Worm (Caenorhabditis elegans) whole organism, mixed stage, embryonic: ENCODE measurements around the gene F53C3.4.

Experiments used
- M03D4.4 ChIP-seq: sonication (generic microtip); optimal IDR thresholded peaks from 2 replicates; lab custom pipeline; 2017; ENCODE audit warnings: mild to moderate bottlenecking, missing genetic modification characterization, missing compliant biosample characterization
- blmp-1 ChIP-seq: fragments of 150-350 bp; optimal IDR thresholded peaks from 2 replicates; lab custom pipeline; 2014; ENCODE audit warnings: missing biosample characterization, missing genetic modification characterization
- ceh-39 ChIP-seq: fragments of 150-350 bp; optimal IDR thresholded peaks from 2 replicates; lab custom pipeline; 2014; ENCODE audit warnings: missing biosample characterization, missing genetic modification characterization
- ceh-43 ChIP-seq: fragments of 200-800 bp; sonication (Bioruptor generic); optimal IDR thresholded peaks from 2 replicates; lab custom pipeline; 2018; ENCODE audit warnings: mild to moderate bottlenecking, missing genetic modification characterization, moderate library complexity, missing compliant biosample characterization
- ces-1 ChIP-seq: fragments of 150-350 bp; optimal IDR thresholded peaks from 2 replicates; lab custom pipeline; 2014; ENCODE audit warnings: missing biosample characterization, missing genetic modification reagents, missing genetic modification characterization
- cnd-1 ChIP-seq: fragments of 200-800 bp; sonication (Bioruptor generic); optimal IDR thresholded peaks from 2 replicates; lab custom pipeline; 2018; ENCODE audit warnings: mild to moderate bottlenecking, missing genetic modification characterization, missing compliant biosample characterization
- drap-1 ChIP-seq: fragments of 200-800 bp; sonication (Bioruptor generic); optimal IDR thresholded peaks from 3 replicates; lab custom pipeline; 2018; ENCODE audit warnings: mild to moderate bottlenecking, missing genetic modification characterization, missing compliant biosample characterization
- elt-1 ChIP-seq: sonication (generic microtip); optimal IDR thresholded peaks from 2 replicates; lab custom pipeline; 2017; ENCODE audit warnings: missing genetic modification characterization, mild to moderate bottlenecking, missing compliant biosample characterization, antibody characterized with exemption, moderate library complexity, borderline replicate concordance; ENCODE audit not compliant: insufficient read depth
- elt-3 ChIP-seq: fragments of 150-350 bp; optimal IDR thresholded peaks from 2 replicates; lab custom pipeline; 2014; ENCODE audit warnings: missing biosample characterization, missing genetic modification characterization
- flh-1 ChIP-seq: fragments of 200-800 bp; sonication (Bioruptor generic); optimal IDR thresholded peaks from 2 replicates; lab custom pipeline; 2018; ENCODE audit warnings: mild to moderate bottlenecking, missing genetic modification characterization, moderate library complexity, missing compliant biosample characterization
- hlh-1 ChIP-seq: fragments of 150-350 bp; optimal IDR thresholded peaks from 2 replicates; lab custom pipeline; 2014; ENCODE audit warnings: missing biosample characterization, missing genetic modification reagents, missing genetic modification characterization
- lin-13 ChIP-seq: fragments of 150-350 bp; optimal IDR thresholded peaks from 2 replicates; lab custom pipeline; 2014; ENCODE audit warnings: missing biosample characterization, missing genetic modification characterization
- lin-32 ChIP-seq: fragments of 200-800 bp; sonication (Bioruptor generic); optimal IDR thresholded peaks from 2 replicates; lab custom pipeline; 2018; ENCODE audit warnings: mild to moderate bottlenecking, missing genetic modification characterization, missing compliant biosample characterization
- lsy-2 ChIP-seq: fragments of 150-350 bp; optimal IDR thresholded peaks from 2 replicates; lab custom pipeline; 2014; ENCODE audit warnings: missing biosample characterization, missing genetic modification characterization
- mab-5 ChIP-seq: fragments of 150-350 bp; optimal IDR thresholded peaks from 2 replicates; lab custom pipeline; 2014; ENCODE audit warnings: missing biosample characterization, missing genetic modification characterization
- mep-1 ChIP-seq: fragments of 150-350 bp; optimal IDR thresholded peaks from 2 replicates; lab custom pipeline; 2017; ENCODE audit warnings: missing biosample characterization, missing genetic modification reagents, missing genetic modification characterization, inconsistent platforms
- mls-2 ChIP-seq: sonication (generic microtip); optimal IDR thresholded peaks from 2 replicates; lab custom pipeline; 2016; ENCODE audit warnings: mild to moderate bottlenecking, missing genetic modification characterization, moderate library complexity, missing compliant biosample characterization
- nhr-12 ChIP-seq: fragments of 150-350 bp; optimal IDR thresholded peaks from 2 replicates; lab custom pipeline; 2014; ENCODE audit warnings: missing biosample characterization, missing genetic modification characterization
- nhr-2 ChIP-seq: fragments of 150-350 bp; optimal IDR thresholded peaks from 2 replicates; lab custom pipeline; 2014; ENCODE audit warnings: missing biosample characterization, missing genetic modification characterization
- nhr-237 ChIP-seq: fragments of 150-350 bp; optimal IDR thresholded peaks from 2 replicates; lab custom pipeline; 2014; ENCODE audit warnings: missing biosample characterization, missing genetic modification characterization
- nhr-28 ChIP-seq: fragments of 150-350 bp; optimal IDR thresholded peaks from 2 replicates; lab custom pipeline; 2014; ENCODE audit warnings: missing biosample characterization, missing genetic modification characterization
- nhr-76 ChIP-seq: sonication (generic microtip); optimal IDR thresholded peaks from 2 replicates; lab custom pipeline; 2017; ENCODE audit warnings: missing biosample characterization, missing genetic modification characterization
- sem-2 ChIP-seq: fragments of 200-800 bp; sonication (Bioruptor generic); optimal IDR thresholded peaks from 2 replicates; lab custom pipeline; 2018; ENCODE audit warnings: mild to moderate bottlenecking, missing genetic modification characterization, missing compliant biosample characterization
- snpc-4 ChIP-seq: fragments of 150-350 bp; optimal IDR thresholded peaks from 2 replicates; lab custom pipeline; 2014; ENCODE audit warnings: missing biosample characterization, missing genetic modification characterization
- sptf-1 ChIP-seq: sonication (generic microtip); optimal IDR thresholded peaks from 2 replicates; lab custom pipeline; 2017; ENCODE audit warnings: mild to moderate bottlenecking, missing genetic modification characterization, moderate library complexity, missing compliant biosample characterization
- tbx-8 ChIP-seq: fragments of 200-800 bp; sonication (Bioruptor generic); optimal IDR thresholded peaks from 2 replicates; lab custom pipeline; 2018; ENCODE audit warnings: mild to moderate bottlenecking, missing genetic modification characterization, moderate library complexity, missing compliant biosample characterization
- unc-120 ChIP-seq: sonication (generic microtip); optimal IDR thresholded peaks from 2 replicates; lab custom pipeline; 2017; ENCODE audit warnings: missing genetic modification characterization, missing compliant biosample characterization; ENCODE audit not compliant: poor library complexity, severe bottlenecking
- unc-39 ChIP-seq: fragments of 150-350 bp; optimal IDR thresholded peaks from 2 replicates; lab custom pipeline; 2014; ENCODE audit warnings: missing biosample characterization, missing genetic modification characterization
- unc-62 ChIP-seq: fragments of 150-350 bp; optimal IDR thresholded peaks from 2 replicates; lab custom pipeline; 2014; ENCODE audit warnings: missing biosample characterization, missing genetic modification reagents, missing genetic modification characterization
- zip-8 ChIP-seq: fragments of 150-350 bp; optimal IDR thresholded peaks from 2 replicates; lab custom pipeline; 2014; ENCODE audit warnings: missing biosample characterization, missing genetic modification characterization
- ztf-11 ChIP-seq: fragments of 150-350 bp; optimal IDR thresholded peaks from 2 replicates; lab custom pipeline; 2014; ENCODE audit warnings: missing biosample characterization, missing genetic modification characterization

The F53C3.4 gene

DNA sequence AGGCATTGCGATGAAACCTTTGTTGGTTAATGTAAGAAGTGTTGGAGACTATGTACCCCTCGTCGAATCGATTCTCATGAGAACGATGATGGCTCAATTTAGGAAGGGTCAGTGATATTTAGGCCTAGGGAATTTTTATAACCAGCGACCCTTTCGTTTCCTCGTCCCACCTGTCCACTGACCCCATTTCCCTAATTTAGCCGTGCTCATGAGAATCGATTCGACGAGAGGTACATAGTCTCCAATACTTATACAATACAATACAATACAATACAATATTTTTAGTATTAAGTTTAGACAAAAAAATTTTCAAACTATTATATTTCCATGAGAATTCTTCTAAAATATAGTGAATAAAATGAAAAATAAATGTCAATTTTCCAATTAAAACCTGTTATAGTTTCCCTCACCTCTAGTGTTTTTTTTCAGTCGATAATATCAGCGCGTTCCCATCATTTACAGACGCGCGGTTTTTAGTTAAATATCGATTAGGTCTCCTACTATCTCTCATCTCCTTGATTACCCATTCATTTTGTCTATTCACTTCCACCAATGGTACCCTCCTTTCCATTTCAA, 5.5 kb downstream of the F53C3.4 start, which contains the start of the genes F53C3.11 and fbxb-103:
TSS of gene F53C3.11 (minus strand) at position 101 of the 576 bp plus-strand sequence.
TSS of gene fbxb-103 (plus strand) at position 526 of the 576 bp plus-strand sequence.
- TF ChIP-seq blmp-1 (tag; lab: Kevin White, UChicago) (no peak), ceh-43 (GFP tag; lab: Kevin White, UChicago) (no peak), hlh-1 (tag; lab: Kevin White, UChicago) (no peak), ces-1 (GFP tag; lab: Kevin White, UChicago) (no peak), flh-1 (no peak), unc-62 (GFP tag; lab: Kevin White, UChicago) (no peak), unc-39 (no peak), zip-8 (tag; lab: Kevin White, UChicago) (no peak), ztf-11 (tag; lab: Kevin White, UChicago) (no peak), lin-32 (GFP tag; lab: Kevin White, UChicago) (no peak), unc-120 (no peak), sptf-1 (tag; lab: Kevin White, UChicago) (no peak), snpc-4 (no peak), nhr-2 (tag; lab: Kevin White, UChicago) (no peak), mep-1 (tag; lab: Kevin White, UChicago) (no peak), cnd-1 (no peak), elt-1 (tag; lab: Kevin White, UChicago) (no peak), mls-2 (tag; lab: Kevin White, UChicago) (no peak), lsy-2 (tag; lab: Kevin White, UChicago) (no peak)

DNA sequence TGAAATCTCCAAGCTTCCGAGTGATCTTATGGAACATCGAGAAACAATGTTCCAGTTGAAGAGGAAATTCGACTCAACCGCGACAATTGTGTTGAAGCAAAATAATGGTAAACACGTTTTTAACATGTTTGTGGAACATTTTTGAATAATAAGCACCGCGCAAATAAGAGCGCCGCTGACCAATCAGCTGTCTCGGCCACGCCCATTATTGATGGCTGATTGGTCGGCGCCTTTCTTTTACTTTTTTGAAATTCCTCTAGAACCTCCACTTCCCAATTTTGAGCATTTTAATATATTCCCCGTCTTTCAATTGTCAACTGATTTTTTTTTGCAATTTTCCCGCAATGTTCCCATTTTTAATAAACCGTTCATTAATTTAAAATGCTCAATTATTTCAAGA, 6.9 kb downstream of the F53C3.4 start:
- no peak for TF ChIP-seq unc-62 (GFP tag; lab: Kevin White, UChicago)
- TF ChIP-seq blmp-1 (tag; lab: Kevin White, UChicago) = no peak
- TF ChIP-seq flh-1 = no peak
- TF ChIP-seq sem-2 (GFP tag; lab: Kevin White, UChicago) = no peak
- no peak for TF ChIP-seq ztf-11 (tag; lab: Kevin White, UChicago)
- TF ChIP-seq zip-8 (tag; lab: Kevin White, UChicago) = no peak
- TF ChIP-seq ceh-39 (tag; lab: Kevin White, UChicago) = no peak
- TF ChIP-seq nhr-12 = no peak
- no peak for TF ChIP-seq elt-3 (tag; lab: Kevin White, UChicago)
- no peak for TF ChIP-seq mab-5 (tag; lab: Kevin White, UChicago)
- TF ChIP-seq ceh-43 (GFP tag; lab: Kevin White, UChicago) = no peak

DNA sequence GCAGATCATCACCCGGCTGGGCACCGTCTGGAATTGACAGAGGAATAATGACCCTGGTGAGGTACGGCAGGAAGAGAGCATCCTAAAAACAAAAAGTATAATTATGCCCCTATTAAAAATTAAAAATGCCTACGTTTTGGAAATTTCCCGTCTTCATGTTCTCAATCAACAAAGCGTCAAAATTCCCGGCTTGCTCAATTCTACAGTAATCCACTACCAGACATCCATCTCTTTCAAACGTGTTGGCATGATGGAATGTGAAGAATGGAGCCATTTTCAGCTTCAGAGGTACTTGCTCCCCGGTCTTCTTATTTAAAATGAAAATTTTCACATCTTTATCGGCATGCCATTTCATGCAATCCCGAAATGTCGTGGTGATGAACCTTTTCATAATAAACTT, 8.1 kb downstream of the F53C3.4 start:
- TF ChIP-seq nhr-28 (tag; lab: Kevin White, UChicago) = no peak
- no peak for TF ChIP-seq lin-13 (tag; lab: Kevin White, UChicago)
- no peak for TF ChIP-seq sem-2 (GFP tag; lab: Kevin White, UChicago)
- TF ChIP-seq mls-2 (tag; lab: Kevin White, UChicago) = no peak
- no peak for TF ChIP-seq lsy-2 (tag; lab: Kevin White, UChicago)
- no peak for TF ChIP-seq hlh-1 (tag; lab: Kevin White, UChicago)
- no peak for TF ChIP-seq drap-1 (GFP tag; lab: Kevin White, UChicago)
- TF ChIP-seq nhr-76 (tag; lab: Kevin White, UChicago) = no peak
- no peak for TF ChIP-seq cnd-1
- TF ChIP-seq nhr-237 = no peak
- no peak for TF ChIP-seq elt-3 (tag; lab: Kevin White, UChicago)
- TF ChIP-seq M03D4.4 (tag; lab: Kevin White, UChicago) = no peak
- no peak for TF ChIP-seq lin-32 (GFP tag; lab: Kevin White, UChicago)
- TF ChIP-seq nhr-12 = no peak
- no peak for TF ChIP-seq tbx-8 (GFP tag; lab: Kevin White, UChicago)
- TF ChIP-seq unc-120 = no peak
- no peak for TF ChIP-seq flh-1
- no peak for TF ChIP-seq sptf-1 (tag; lab: Kevin White, UChicago)

DNA sequence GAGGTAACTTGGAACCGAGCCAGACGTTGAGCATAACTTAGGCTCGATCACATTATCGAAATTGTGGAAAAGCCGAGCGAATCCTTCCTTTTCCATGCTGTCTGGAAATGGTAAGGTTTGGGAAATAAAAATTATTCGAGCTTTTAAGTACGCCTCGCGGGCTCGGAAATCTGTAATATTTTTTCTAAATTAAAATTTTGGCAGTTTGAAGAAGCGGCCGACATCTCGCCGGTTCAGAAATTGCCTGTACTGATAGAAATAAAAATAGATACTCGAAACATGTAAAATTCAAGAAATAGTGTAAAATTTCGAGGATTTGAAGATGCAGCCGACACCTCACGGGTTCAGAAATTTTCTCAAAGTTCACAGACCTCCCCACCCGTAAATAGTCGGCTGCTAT, 9.5 kb downstream of the F53C3.4 start, which contains the start of gene bcmo-2:
TSS of gene bcmo-2 (minus strand) at position 101 of the 400 bp plus-strand sequence.
- no peak for TF ChIP-seq ceh-43 (GFP tag; lab: Kevin White, UChicago)
- no peak for TF ChIP-seq ztf-11 (tag; lab: Kevin White, UChicago)
- no peak for TF ChIP-seq unc-39
- TF ChIP-seq cnd-1 = no peak
- no peak for TF ChIP-seq blmp-1 (tag; lab: Kevin White, UChicago)
- TF ChIP-seq, all 35 proteins: peak for 0
